Fruit fly (Drosophila melanogaster) whole organism, embryonic: ENCODE measurements around the gene CtsF.

ENCODE experiments used
- CG13775 ChIP-seq: fragments of 200-800 bp; sonication (Bioruptor generic); optimal IDR thresholded peaks from 3 replicates; lab custom pipeline; 2017; ENCODE audit warnings: missing biosample characterization, mild to moderate bottlenecking, missing genetic modification characterization
- CG16863 ChIP-seq: fragments of 200-800 bp; sonication (Bioruptor generic); optimal IDR thresholded peaks from 3 replicates; lab custom pipeline; 2016; ENCODE audit warnings: missing biosample characterization, missing genetic modification characterization
- CG1832 ChIP-seq: fragments of 200-800 bp; sonication (Bioruptor generic); optimal IDR thresholded peaks from 2 replicates; lab custom pipeline; 2017; ENCODE audit warnings: missing biosample characterization, mild to moderate bottlenecking, missing genetic modification characterization, inconsistent platforms
- CG8281 ChIP-seq: fragments of 200-800 bp; sonication (Bioruptor generic); optimal IDR thresholded peaks from 2 replicates; lab custom pipeline; 2018; ENCODE audit warnings: missing biosample characterization, mild to moderate bottlenecking, missing genetic modification characterization, moderate library complexity
- HmgZ ChIP-seq: fragments of 200-800 bp; sonication (Bioruptor generic); optimal IDR thresholded peaks from 2 replicates; lab custom pipeline; 2018; ENCODE audit warnings: missing biosample characterization, mild to moderate bottlenecking, missing genetic modification characterization
- Oli ChIP-seq: fragments of 200-800 bp; sonication (Bioruptor generic); optimal IDR thresholded peaks from 2 replicates; lab custom pipeline; 2018; ENCODE audit warnings: missing biosample characterization, mild to moderate bottlenecking, missing genetic modification characterization, moderate library complexity
- Vsx1 ChIP-seq: fragments of 200-800 bp; sonication (Bioruptor generic); optimal IDR thresholded peaks from 2 replicates; lab custom pipeline; 2017; ENCODE audit warnings: missing biosample characterization, mild to moderate bottlenecking, missing genetic modification characterization, missing genetic modification reagents
- ato ChIP-seq: fragments of 200-800 bp; sonication (Bioruptor generic); IDR thresholded peaks from 2 replicates; pipeline ENCODE4 v1.3.6; 2022; ENCODE audit warnings: missing biosample characterization, missing genetic modification characterization; ENCODE audit not compliant: partially characterized antibody
- klu ChIP-seq: fragments of 200-800 bp; sonication (Bioruptor generic); IDR thresholded peaks from 2 replicates; pipeline ENCODE4 v1.3.6; 2022; ENCODE audit warnings: missing biosample characterization, missing genetic modification characterization

dm6 chr3R:5252853-5253252 lies 1.3 kb upstream of the CtsF start, which contains the start of gene CG1113:
- TF ChIP-seq CG13775, result no peak
- no peak for TF ChIP-seq CG16863 (GFP tag; lab: Kevin White, UChicago)
- TF ChIP-seq CG1832 (GFP tag; lab: Kevin White, UChicago), result no peak
- no peak for TF ChIP-seq Vsx1 (GFP tag; lab: Kevin White, UChicago)
- no peak for TF ChIP-seq HmgZ (tag; lab: Kevin White, UChicago)
- TF ChIP-seq ato (GFP tag; lab: Robert Waterston, UW), result no peak
- TF ChIP-seq Oli (tag; lab: Kevin White, UChicago), result no peak
- no peak for TF ChIP-seq klu (GFP tag; lab: Robert Waterston, UW)
- TF ChIP-seq CG8281 (tag; lab: Kevin White, UChicago), result no peak
